Fruit fly (Drosophila melanogaster): ENCODE measurements around the gene CG8260.
"Not testable (repeated sequence)": the region's sequence is repeated elsewhere in the genome, so short reads cannot be mapped to it uniquely, and the experiment has no call there.

Gene CG8260

DNA sequence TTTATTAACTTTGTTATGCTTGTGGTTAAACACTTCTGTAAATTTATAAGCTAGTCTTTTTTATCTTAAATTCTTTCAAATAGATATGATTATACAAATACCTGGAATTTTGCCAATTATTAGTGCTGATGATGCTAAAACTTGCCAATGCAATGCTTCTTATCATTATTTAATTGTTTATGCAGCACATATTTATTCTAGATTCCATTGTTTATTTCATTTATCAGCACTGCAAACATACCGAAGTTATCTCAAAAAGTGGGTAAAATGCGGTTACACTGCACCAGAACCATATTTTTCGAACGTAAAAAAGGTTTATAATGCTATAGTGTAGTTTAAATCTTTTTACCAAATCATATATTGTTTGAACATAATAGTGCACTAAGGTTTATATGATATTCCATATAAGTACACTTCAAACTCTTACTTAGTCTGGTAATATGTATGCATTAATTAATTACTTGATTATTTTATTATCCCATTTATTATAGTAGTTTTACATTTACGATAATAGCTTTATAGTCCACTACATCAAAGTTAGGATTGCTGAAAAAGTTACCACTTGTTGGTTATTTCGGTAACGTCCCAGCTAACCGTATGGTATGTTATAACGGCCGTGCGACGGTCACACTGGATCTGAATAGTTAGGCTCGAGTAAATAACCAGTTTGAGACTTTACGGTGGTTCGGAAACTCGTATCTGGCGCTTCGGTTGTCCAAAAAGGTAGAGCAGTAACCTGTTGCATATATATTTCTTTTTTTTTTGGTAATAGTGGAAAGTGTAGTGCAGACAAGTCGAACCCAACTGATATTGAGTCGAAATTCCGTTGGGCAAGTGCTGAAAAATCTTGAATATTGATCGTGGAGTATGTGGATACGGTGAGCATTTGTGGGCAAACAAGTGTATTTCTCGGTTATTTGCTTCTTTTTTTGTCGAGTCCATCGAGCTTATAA lies 32.4 kb downstream of the CG8260 start, which contains the start of gene Rhp:
Gene Rhp, plus strand, starts transcription at position 663 of the 953 bp plus-strand sequence.
- TF ChIP-seq CG8478 (optimal IDR thresholded peaks at IDR 0.05), result no peak
- TF ChIP-seq CTCF (optimal IDR thresholded peaks at IDR 0.05), result no peak

DNA sequence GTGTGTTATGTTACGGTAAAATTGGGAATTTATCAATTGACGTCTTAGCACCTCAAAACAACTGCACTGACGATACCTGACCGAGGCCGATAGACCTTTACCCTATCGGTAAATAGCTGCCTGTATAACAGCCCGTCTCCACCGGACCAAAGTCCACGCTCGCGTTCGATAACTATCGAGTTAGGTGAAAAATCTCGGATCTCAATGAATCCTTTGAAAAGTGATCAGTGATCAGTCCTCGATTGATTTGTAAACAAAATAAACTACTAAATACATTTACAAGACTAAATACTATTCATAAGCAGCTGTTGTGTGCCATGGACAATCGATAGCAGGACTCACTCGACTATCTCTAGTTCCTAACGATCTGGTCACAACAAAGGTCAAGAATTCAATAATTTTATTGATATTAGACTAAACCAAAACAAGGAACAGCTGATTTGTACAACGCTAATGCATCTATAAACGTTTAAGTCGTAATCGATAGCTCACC lies 39.9 kb downstream of the CG8260 start, which contains the start of gene sordd1:
Gene sordd1, minus strand, starts transcription at position 78 of the 493 bp plus-strand sequence.
- not testable (repeated sequence) for TF ChIP-seq CG8478, CTCF (optimal IDR thresholded peaks at IDR 0.05)

DNA sequence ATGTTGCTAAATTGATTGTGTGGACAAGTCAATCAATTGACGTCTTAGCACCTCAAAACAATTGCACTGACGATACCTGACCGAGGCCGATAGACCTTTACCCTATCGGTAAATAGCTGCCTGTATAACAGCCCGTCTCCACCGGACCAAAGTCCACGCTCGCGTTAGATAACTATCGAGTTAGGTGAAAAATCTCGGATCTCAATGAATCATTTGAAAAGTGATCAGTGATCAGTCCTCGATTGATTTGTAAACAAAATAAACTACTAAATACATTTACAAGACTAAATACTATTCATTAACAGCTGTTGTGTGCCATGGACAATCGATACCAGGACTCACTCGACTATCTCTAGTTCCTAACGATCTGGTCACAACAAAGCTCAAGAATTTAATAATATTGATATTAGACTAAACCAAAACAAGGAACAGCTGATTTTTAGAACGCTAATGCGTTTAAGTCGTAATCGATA lies 43.0 kb downstream of the CG8260 start, which contains the start of the genes sordd2 and CG15602:
Gene sordd2, minus strand, starts transcription at position 78 of the 473 bp plus-strand sequence.
Gene CG15602, plus strand, starts transcription at position 342 of the 473 bp plus-strand sequence.
- not testable (repeated sequence) for TF ChIP-seq CG8478, CTCF (optimal IDR thresholded peaks at IDR 0.05)

DNA sequence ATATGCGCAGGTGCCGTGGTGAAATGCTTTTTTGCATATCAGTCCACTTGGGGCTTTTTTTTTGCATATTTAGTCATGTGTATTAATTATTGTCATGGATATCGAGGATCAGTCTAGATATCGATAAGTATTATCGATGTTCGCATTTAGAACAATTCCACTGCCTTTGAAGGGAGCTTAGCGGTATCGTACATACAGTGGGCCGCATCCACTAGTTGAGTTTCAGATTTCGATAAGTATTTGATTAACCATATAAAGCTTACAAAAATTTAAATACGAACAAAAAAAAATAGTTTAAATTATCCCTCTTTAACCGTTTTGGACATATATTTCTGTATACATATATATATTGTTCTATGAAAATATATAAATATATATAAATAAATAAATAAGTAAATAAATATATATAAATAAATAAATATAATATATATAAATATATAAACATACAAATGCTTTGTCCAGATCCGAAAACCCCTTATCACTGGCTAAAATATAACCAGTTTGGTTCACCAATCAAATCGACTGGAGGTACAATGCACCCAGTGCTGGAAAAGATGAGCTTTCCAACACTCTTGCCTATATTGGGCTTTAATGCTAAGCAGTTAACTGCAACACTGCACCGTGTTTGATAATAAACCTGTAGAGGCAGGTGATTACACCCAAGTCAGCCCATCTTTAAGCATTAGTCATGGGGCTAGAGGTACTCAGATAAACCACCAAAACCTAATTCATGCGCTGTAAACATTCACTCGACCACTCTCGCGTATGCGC lies 46.9 kb downstream of the CG8260 start:
- TF ChIP-seq CG8478 (optimal IDR thresholded peaks at IDR 0.05) (no peak), CTCF (optimal IDR thresholded peaks at IDR 0.05) (no peak)

DNA sequence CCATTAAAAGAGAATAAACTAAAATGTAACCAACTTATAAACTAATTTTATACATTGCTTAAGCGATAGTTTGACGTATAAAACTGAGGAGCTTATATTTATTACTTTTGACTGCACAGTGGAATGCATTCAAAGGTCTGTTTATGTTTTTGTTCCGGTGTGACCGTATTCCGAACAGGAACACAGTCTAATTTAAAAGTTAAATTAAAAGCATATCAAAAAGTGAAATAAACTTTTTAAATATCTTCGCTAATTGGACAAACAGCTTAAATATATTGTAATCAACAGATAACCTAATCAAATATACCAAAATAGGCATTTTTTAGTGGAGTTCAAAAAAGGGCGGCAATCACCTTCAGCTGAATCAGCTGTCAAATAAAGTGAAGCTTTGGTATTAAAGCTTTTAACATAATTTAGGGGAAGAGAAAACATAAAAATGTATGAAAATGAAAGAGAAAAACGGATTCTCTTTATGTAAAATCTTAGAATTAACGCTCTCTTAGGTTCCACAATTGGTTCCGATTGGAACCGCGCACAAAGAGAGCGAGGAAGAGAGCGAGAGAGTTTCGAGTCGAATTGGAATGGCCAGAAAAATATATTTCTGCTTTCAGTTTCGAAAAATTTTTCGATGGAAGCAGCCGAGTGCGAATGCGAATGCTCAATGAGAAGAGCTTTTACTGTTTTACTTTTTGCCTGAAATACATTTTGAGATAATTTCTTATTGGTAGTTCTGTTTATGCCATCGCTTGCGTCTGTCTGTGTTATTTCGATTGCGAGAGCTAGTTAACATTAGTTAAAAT lies 47.8 kb downstream of the CG8260 start, which contains the start of the genes PGRP-LE and sd:
Gene PGRP-LE, minus strand, starts transcription at position 117 of the 800 bp plus-strand sequence.
Gene sd, plus strand, starts transcription at position 607 of the 800 bp plus-strand sequence.
- TF ChIP-seq CTCF (optimal IDR thresholded peaks at IDR 0.05), result no peak
- no peak for TF ChIP-seq CG8478 (optimal IDR thresholded peaks at IDR 0.05)

DNA sequence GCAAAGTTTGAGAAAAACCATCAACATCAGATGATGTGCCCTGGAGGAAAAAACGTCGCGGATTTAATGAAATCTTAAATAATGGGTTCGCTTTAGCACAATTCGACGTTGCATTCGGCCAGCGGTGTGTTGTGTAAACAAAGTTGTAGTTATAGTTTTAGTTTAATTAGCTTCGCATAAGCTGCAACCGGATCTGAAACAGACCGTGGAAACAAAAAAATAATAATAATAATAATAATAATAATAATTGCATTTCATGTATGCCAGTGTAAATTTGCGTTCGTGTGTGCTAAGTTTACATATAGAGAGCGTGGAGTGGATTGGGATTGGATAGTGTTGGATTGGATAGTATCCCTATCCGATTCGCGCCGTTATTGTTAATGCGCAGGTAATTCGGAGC lies 48.7 kb downstream of the CG8260 start:
- TF ChIP-seq CG8478 (optimal IDR thresholded peaks at IDR 0.05), result no peak
- TF ChIP-seq CTCF (optimal IDR thresholded peaks at IDR 0.05), result no peak

DNA sequence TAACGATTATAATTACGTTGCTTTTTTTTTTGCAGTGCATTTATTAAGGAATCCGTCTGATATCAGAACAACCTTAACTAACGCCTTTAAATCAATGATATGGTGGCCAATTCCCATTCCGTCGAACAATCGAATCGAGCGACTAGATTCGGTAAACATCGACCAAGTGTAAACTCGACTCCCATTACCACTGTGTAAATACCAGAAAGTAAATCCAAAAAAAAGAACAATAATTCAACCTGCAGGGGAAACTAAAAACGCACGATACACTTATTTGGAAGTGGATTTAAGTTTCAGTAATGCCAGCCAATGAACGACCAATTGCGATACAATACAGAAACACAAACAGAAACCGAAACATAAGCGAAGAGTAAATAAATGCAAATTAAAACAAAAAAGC lies 49.4 kb downstream of the CG8260 start:
- no peak for TF ChIP-seq CTCF (optimal IDR thresholded peaks at IDR 0.05)
- TF ChIP-seq CG8478 (optimal IDR thresholded peaks at IDR 0.05), result no peak
